Fruit fly (Drosophila melanogaster): ENCODE data around the gene Rpn12.

Gene Rpn12

dm6 chr3L:16594922-16595518 is 12.2 kb downstream of the Rpn12 start, which contains the start of the genes spd-2 and Apl:
Gene spd-2 (minus strand): TSS chr3L:16595014.
Gene Apl (plus strand): TSS chr3L:16595181.
- TF ChIP-seq Myc (optimal IDR thresholded peaks at IDR 0.05) (no peak), psq (optimal IDR thresholded peaks at IDR 0.05) (no peak), h (optimal IDR thresholded peaks at IDR 0.05) (no peak), ttk (optimal IDR thresholded peaks at IDR 0.05) (no peak), insv (optimal IDR thresholded peaks at IDR 0.05) (no peak), Sin3A (optimal IDR thresholded peaks at IDR 0.05) (no peak)

dm6 chr3L:16602736-16603144 is 19.9 kb downstream of the Rpn12 start, which contains the start of gene Arts:
Gene Arts (plus strand): TSS chr3L:16602851.
- TF ChIP-seq psq (optimal IDR thresholded peaks at IDR 0.05) = no peak
- no peak for TF ChIP-seq insv (optimal IDR thresholded peaks at IDR 0.05)
- no peak for TF ChIP-seq h (optimal IDR thresholded peaks at IDR 0.05)
- no peak for TF ChIP-seq Sin3A (optimal IDR thresholded peaks at IDR 0.05)
- TF ChIP-seq ttk (optimal IDR thresholded peaks at IDR 0.05) = no peak
- no peak for TF ChIP-seq Myc (optimal IDR thresholded peaks at IDR 0.05)

DNA sequence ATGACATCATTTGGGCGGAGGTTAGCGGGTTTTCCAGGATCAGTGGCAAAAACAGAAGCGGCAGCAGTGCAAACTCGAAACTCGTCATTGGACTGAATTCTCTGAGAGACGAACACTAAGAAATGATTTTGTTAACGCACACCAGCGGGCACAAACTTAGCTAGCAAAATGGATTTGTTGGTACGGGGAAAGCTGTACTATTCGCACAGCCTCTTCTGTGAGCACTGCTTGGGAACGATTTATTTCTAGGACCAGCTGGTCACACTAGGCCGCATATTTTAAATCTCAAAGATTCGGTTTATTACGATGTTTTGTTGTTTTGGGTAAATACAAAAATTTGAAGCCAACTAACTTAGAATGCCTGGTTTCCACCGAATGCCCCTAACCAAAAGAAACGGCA is 26.3 kb downstream of the Rpn12 start, which contains the start of gene CG4098:
Gene CG4098 (minus strand): TSS at position 228 of the 400 bp plus-strand sequence.
- TF ChIP-seq Myc (optimal IDR thresholded peaks at IDR 0.05) (no peak), insv (optimal IDR thresholded peaks at IDR 0.05) (no peak), ttk (optimal IDR thresholded peaks at IDR 0.05) (no peak), h (optimal IDR thresholded peaks at IDR 0.05) (no peak), psq (optimal IDR thresholded peaks at IDR 0.05) (no peak), Sin3A (optimal IDR thresholded peaks at IDR 0.05) (no peak)

DNA sequence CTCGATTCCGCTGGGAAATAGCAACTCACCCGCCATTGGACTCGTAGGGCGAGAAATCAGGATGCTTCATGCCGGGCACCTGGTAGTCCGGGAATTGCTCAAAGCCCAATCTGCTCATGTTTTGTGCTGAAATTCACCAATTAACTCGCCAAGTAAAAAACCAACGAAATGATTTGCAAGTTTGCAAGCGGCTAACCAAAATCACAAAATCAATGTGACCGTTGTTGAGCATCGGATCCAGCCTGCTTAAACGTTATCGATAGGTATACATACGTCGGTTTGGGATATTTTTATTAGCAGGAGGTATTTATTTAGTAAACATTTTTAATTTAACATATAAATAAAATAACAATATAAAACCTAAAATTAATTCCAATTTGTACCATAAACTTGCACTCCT is 27.4 kb downstream of the Rpn12 start, which contains the start of gene Prosbeta6:
Gene Prosbeta6 (minus strand): TSS at position 218 of the 400 bp plus-strand sequence.
- TF ChIP-seq Myc (optimal IDR thresholded peaks at IDR 0.05) (no peak), h (optimal IDR thresholded peaks at IDR 0.05) (no peak), ttk (optimal IDR thresholded peaks at IDR 0.05) (no peak), psq (optimal IDR thresholded peaks at IDR 0.05) (no peak), Sin3A (optimal IDR thresholded peaks at IDR 0.05) (no peak), insv (optimal IDR thresholded peaks at IDR 0.05) (no peak)

DNA sequence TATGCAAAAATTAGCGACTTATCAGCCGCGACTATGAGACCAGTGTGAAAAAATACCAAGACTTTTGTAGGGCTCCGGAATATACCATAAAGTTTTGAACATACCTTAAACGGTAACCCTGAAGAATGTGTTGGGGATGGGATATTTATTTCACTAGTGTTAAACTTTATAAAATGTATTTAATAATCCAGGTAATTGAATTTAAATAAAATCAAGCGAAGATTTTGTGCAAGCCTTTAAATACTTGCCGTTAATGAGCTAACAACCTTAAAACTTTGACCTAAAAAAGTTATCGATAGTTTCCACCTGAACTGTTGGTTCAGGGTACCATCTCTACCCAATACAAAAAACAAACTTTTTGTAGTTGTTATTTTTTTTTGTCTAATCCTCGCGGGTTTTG is 29.3 kb downstream of the Rpn12 start, which contains the start of gene CG4101:
Gene CG4101 (plus strand): TSS at position 335 of the 400 bp plus-strand sequence.
- TF ChIP-seq h (optimal IDR thresholded peaks at IDR 0.05) (no peak), psq (optimal IDR thresholded peaks at IDR 0.05) (no peak), Sin3A (optimal IDR thresholded peaks at IDR 0.05) (no peak)

DNA sequence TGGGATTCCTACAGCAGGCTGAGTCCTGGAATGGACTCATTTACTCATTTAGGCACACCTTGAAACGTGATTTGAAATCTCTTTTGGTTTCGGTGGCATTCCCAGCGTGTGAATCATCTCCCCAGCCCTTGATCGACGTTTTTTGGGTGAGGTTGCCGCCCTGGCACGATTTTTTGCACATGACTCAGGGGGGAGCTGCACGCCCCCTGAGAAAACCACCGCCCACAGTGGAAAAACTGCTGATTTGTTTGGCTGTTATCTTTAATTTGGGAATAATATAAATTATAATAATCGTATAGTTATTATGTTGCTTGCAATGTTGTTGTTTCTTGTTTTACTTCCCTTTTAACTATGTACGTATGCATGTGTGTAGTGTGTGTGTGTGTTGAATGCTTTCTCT is 30.1 kb downstream of the Rpn12 start:
- TF ChIP-seq Sin3A (optimal IDR thresholded peaks at IDR 0.05) = no peak
- TF ChIP-seq insv (optimal IDR thresholded peaks at IDR 0.05) = no peak
- no peak for TF ChIP-seq h (optimal IDR thresholded peaks at IDR 0.05)
- no peak for TF ChIP-seq Myc (optimal IDR thresholded peaks at IDR 0.05)
- TF ChIP-seq ttk (optimal IDR thresholded peaks at IDR 0.05) = no peak
- TF ChIP-seq psq (optimal IDR thresholded peaks at IDR 0.05) = no peak

- TF ChIP-seq Myc (optimal IDR thresholded peaks at IDR 0.05) (no peak), h (optimal IDR thresholded peaks at IDR 0.05) (no peak), ttk (optimal IDR thresholded peaks at IDR 0.05) (no peak), Sin3A (optimal IDR thresholded peaks at IDR 0.05) (no peak), psq (optimal IDR thresholded peaks at IDR 0.05) (no peak), insv (optimal IDR thresholded peaks at IDR 0.05) (no peak)
Observed at dm6 chr3L:16615132-16615709, 32.4 kb downstream of the Rpn12 start, which contains the start of gene Mo25. Gene Mo25 (minus strand): TSS chr3L:16615472.

DNA sequence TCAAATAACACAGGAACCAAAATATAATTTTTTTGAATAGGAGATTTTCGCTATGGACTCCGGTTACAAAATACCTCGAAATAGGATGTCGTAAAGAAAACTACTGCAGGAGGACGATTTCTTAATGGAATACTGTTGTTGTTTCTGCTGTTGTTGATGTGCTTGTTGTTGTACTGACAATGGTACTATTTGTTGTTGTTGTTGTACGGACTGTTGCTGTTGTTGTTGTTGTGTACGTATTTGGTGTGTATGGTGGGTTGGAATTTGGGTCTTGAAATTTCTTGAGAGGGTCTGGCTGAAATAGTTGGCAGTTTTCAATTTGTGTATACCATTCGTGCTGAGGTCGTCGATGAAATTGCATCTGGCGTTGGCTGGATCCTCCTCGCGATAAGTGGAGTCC is 43.4 kb downstream of the Rpn12 start:
- TF ChIP-seq h (optimal IDR thresholded peaks at IDR 0.05) = no peak
- no peak for TF ChIP-seq psq (optimal IDR thresholded peaks at IDR 0.05)
- no peak for TF ChIP-seq Sin3A (optimal IDR thresholded peaks at IDR 0.05)
- no peak for TF ChIP-seq insv (optimal IDR thresholded peaks at IDR 0.05)
- TF ChIP-seq Myc (optimal IDR thresholded peaks at IDR 0.05) = no peak
- TF ChIP-seq ttk (optimal IDR thresholded peaks at IDR 0.05) = no peak

- TF ChIP-seq Myc (optimal IDR thresholded peaks at IDR 0.05) (no peak), psq (optimal IDR thresholded peaks at IDR 0.05) (no peak), ttk (optimal IDR thresholded peaks at IDR 0.05) (no peak), h (optimal IDR thresholded peaks at IDR 0.05) (no peak), insv (optimal IDR thresholded peaks at IDR 0.05) (no peak), Sin3A (optimal IDR thresholded peaks at IDR 0.05) (no peak)
Observed at dm6 chr3L:16629793-16630192, 47.0 kb downstream of the Rpn12 start.

- TF ChIP-seq h (optimal IDR thresholded peaks at IDR 0.05) (no peak), Myc (optimal IDR thresholded peaks at IDR 0.05) (no peak), Sin3A (optimal IDR thresholded peaks at IDR 0.05) (no peak), psq (optimal IDR thresholded peaks at IDR 0.05) (no peak)
Observed at dm6 chr3L:16631844-16632537, 49.2 kb downstream of the Rpn12 start.

Data from Kc167 (cell line).